Fruit fly (Drosophila melanogaster) whole organism, adult: ENCODE results near the gene CG44303.

Experiments
- CG14711 ChIP-seq: fragments of 200-800 bp; sonication (Bioruptor generic); optimal IDR thresholded peaks from 2 replicates; lab custom pipeline; 2018; ENCODE audit warnings: missing biosample characterization, mild to moderate bottlenecking, missing genetic modification characterization, moderate library complexity
- CG1620 ChIP-seq: fragments of 200-800 bp; sonication (Bioruptor generic); optimal IDR thresholded peaks from 2 replicates; lab custom pipeline; 2016; ENCODE audit warnings: missing biosample characterization, missing genetic modification characterization
- CG5204 ChIP-seq: fragments of 200-800 bp; sonication (Bioruptor generic); optimal IDR thresholded peaks from 2 replicates; lab custom pipeline; 2016; ENCODE audit warnings: missing biosample characterization, missing genetic modification characterization
- CG7045 ChIP-seq: fragments of 200-800 bp; sonication (Bioruptor generic); optimal IDR thresholded peaks from 2 replicates; lab custom pipeline; 2017; ENCODE audit warnings: missing biosample characterization, mild to moderate bottlenecking, missing genetic modification characterization
- Clk ChIP-seq: fragments of 200-800 bp; sonication (Bioruptor generic); optimal IDR thresholded peaks from 2 replicates; lab custom pipeline; 2017; ENCODE audit warnings: missing biosample characterization, missing genetic modification characterization
- Crg-1 ChIP-seq: fragments of 200-800 bp; sonication (Bioruptor generic); optimal IDR thresholded peaks from 2 replicates; lab custom pipeline; 2016; ENCODE audit warnings: missing biosample characterization, missing genetic modification characterization
- Hr96 ChIP-seq: fragments of 200-800 bp; sonication (Bioruptor generic); optimal IDR thresholded peaks from 2 replicates; lab custom pipeline; 2016; ENCODE audit warnings: missing biosample characterization, missing genetic modification characterization
- Mnt ChIP-seq: fragments of 200-800 bp; sonication (Bioruptor generic); optimal IDR thresholded peaks from 2 replicates; lab custom pipeline; 2016; ENCODE audit warnings: missing biosample characterization, mild to moderate bottlenecking, missing genetic modification characterization
- bab1 ChIP-seq: fragments of 200-800 bp; sonication (Bioruptor generic); optimal IDR thresholded peaks from 3 replicates; lab custom pipeline; 2019; ENCODE audit warnings: missing biosample characterization, mild to moderate bottlenecking, missing genetic modification characterization, moderate library complexity
- kay ChIP-seq: fragments of 200-800 bp; sonication (Bioruptor generic); peaks from one replicate; lab custom pipeline; 2016; ENCODE audit warnings: missing biosample characterization, missing genetic modification characterization, borderline replicate concordance
- ovo ChIP-seq: fragments of 200-800 bp; sonication (Bioruptor generic); optimal IDR thresholded peaks from 2 replicates; lab custom pipeline; 2016; ENCODE audit warnings: missing biosample characterization, missing genetic modification characterization

DNA sequence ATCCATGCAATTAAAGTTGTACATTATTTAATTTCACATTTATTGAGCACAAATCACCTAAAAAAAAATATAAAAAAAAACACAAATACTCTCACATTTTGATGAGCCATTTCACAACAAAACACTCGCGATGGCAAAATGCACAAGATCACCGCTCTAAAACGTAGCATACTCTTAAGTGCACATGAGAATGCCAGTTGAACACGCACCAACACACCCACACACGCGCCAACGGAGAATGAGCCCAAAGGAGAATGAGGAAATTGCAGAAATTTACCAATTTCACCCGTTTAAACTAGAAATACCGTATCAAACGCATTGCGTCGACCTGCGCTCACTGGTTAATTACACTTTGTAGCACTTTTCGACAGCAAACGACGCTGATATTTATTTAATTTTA is 27.3 kb downstream of the CG44303 start:
- TF ChIP-seq CG5204 (GFP tag; lab: Kevin White, UChicago) (no peak), CG1620 (no peak), kay (GFP tag; lab: Kevin White, UChicago) (no peak), Clk (GFP tag; lab: Kevin White, UChicago) (no peak), CG14711 (tag; lab: Kevin White, UChicago) (no peak), Mnt (GFP tag; lab: Kevin White, UChicago) (no peak), bab1 (GFP tag; lab: Kevin White, UChicago) (no peak), Hr96 (GFP tag; lab: Kevin White, UChicago) (no peak), CG7045 (no peak), Crg-1 (no peak), ovo (no peak)
